Fruit fly (Drosophila melanogaster) Kc167 (cell line): ENCODE measurements around the gene tipE.

Source experiments
- Sin3A ChIP-seq: fragments of >200 bp; optimal IDR thresholded peaks from 2 replicates; lab custom pipeline; 2018; ENCODE audit warnings: missing external identifiers
- h ChIP-seq: fragments of >200 bp; optimal IDR thresholded peaks from 3 replicates; lab custom pipeline; 2018; ENCODE audit warnings: missing external identifiers
- psq ChIP-seq: fragments of >200 bp; optimal IDR thresholded peaks from 2 replicates; lab custom pipeline; 2017; ENCODE audit warnings: missing external identifiers
- ttk ChIP-seq: sonication (Bioruptor generic); optimal IDR thresholded peaks from 2 replicates; lab custom pipeline; 2017; ENCODE audit warnings: missing external identifiers

dm6 chr3L:4173584-4173983 lies 14.7 kb upstream of the tipE start, which contains the start of gene CG18675:
- TF ChIP-seq psq (lab: Kevin White, UChicago): no peak
- TF ChIP-seq h: no peak
- TF ChIP-seq Sin3A: no peak
- TF ChIP-seq ttk (lab: Kevin White, UChicago): no peak
